Fruit fly (Drosophila melanogaster) whole organism, embryonic: ENCODE results near the gene CG8176.

ENCODE experiments used
- Bteb2 ChIP-seq: fragments of 200-800 bp; sonication (Bioruptor generic); optimal IDR thresholded peaks from 2 replicates; lab custom pipeline; 2016; ENCODE audit warnings: missing biosample characterization, missing genetic modification characterization
- CG1024 ChIP-seq: fragments of 200-800 bp; sonication (Bioruptor generic); IDR thresholded peaks from 2 replicates; pipeline ENCODE4 v1.3.6; 2022; ENCODE audit warnings: missing biosample characterization, missing genetic modification characterization
- CG11247 ChIP-seq: fragments of 200-800 bp; sonication (Bioruptor generic); IDR thresholded peaks from 2 replicates; pipeline ENCODE4 v1.3.6; 2022; ENCODE audit warnings: missing biosample characterization, missing genetic modification characterization
- CG1233 ChIP-seq: fragments of 200-800 bp; sonication (Bioruptor generic); optimal IDR thresholded peaks from 4 replicates; lab custom pipeline; 2018; ENCODE audit warnings: missing biosample characterization, mild to moderate bottlenecking, missing genetic modification characterization
- CG13287 ChIP-seq: fragments of 200-800 bp; sonication (Bioruptor generic); IDR thresholded peaks from 2 replicates; pipeline ENCODE4 v1.3.6; 2022; ENCODE audit warnings: missing biosample characterization, missing genetic modification characterization; ENCODE audit not compliant: partially characterized antibody
- CG15269 ChIP-seq: fragments of 200-800 bp; sonication (Bioruptor generic); optimal IDR thresholded peaks from 2 replicates; lab custom pipeline; 2018; ENCODE audit warnings: missing biosample characterization, mild to moderate bottlenecking, missing genetic modification characterization, moderate library complexity
- CG17328 ChIP-seq: fragments of 200-800 bp; sonication (Bioruptor generic); IDR thresholded peaks from 2 replicates; pipeline ENCODE4 v1.3.6; 2022; ENCODE audit warnings: missing biosample characterization, missing genetic modification characterization
- CG17361 ChIP-seq: fragments of 200-800 bp; sonication (Bioruptor generic); IDR thresholded peaks from 3 replicates; pipeline ENCODE4 v1.3.6; 2022; ENCODE audit warnings: missing biosample characterization, missing genetic modification characterization
- CG17385 ChIP-seq: fragments of 200-800 bp; sonication (Bioruptor generic); optimal IDR thresholded peaks from 3 replicates; lab custom pipeline; 2018; ENCODE audit warnings: missing biosample characterization, mild to moderate bottlenecking, missing genetic modification characterization
- CG2712 ChIP-seq: fragments of 200-800 bp; optimal IDR thresholded peaks from 3 replicates; lab custom pipeline; 2019; ENCODE audit warnings: missing biosample characterization, mild to moderate bottlenecking, missing genetic modification characterization, moderate library complexity
- CG31388 ChIP-seq: fragments of 200-800 bp; sonication (Bioruptor generic); optimal IDR thresholded peaks from 2 replicates; lab custom pipeline; 2016; ENCODE audit warnings: missing biosample characterization, missing genetic modification characterization
- CG31441 ChIP-seq: fragments of 200-800 bp; sonication (Bioruptor generic); IDR thresholded peaks from 2 replicates; pipeline ENCODE4 v1.3.6; 2022; ENCODE audit warnings: missing biosample characterization, missing genetic modification characterization
- CG34422 ChIP-seq: fragments of 200-800 bp; sonication (Bioruptor generic); IDR thresholded peaks from 3 replicates; pipeline ENCODE4 v1.3.6; 2022; ENCODE audit warnings: missing biosample characterization, missing genetic modification characterization
- CG3838 ChIP-seq: fragments of 200-800 bp; sonication (Bioruptor generic); optimal IDR thresholded peaks from 3 replicates; lab custom pipeline; 2016; ENCODE audit warnings: missing biosample characterization, missing genetic modification characterization
- CG4424 ChIP-seq: fragments of 200-800 bp; sonication (Bioruptor generic); optimal IDR thresholded peaks from 3 replicates; lab custom pipeline; 2016; ENCODE audit warnings: missing biosample characterization, missing genetic modification characterization
- CG5953 ChIP-seq: fragments of 200-800 bp; sonication (Bioruptor generic); IDR thresholded peaks from 2 replicates; pipeline ENCODE4 v1.3.6; 2022; ENCODE audit warnings: missing biosample characterization, missing genetic modification characterization
- CG7786 ChIP-seq: fragments of 200-800 bp; sonication (Bioruptor generic); optimal IDR thresholded peaks from 2 replicates; lab custom pipeline; 2016; ENCODE audit warnings: missing biosample characterization, missing genetic modification characterization
- CG7839 ChIP-seq: fragments of 200-800 bp; sonication (Bioruptor generic); optimal IDR thresholded peaks from 3 replicates; lab custom pipeline; 2018; ENCODE audit warnings: missing biosample characterization, mild to moderate bottlenecking, missing genetic modification characterization, moderate library complexity
- CG7987 ChIP-seq: fragments of 200-800 bp; sonication (Bioruptor generic); optimal IDR thresholded peaks from 2 replicates; lab custom pipeline; 2018; ENCODE audit warnings: missing biosample characterization, mild to moderate bottlenecking, missing genetic modification characterization, moderate library complexity
- Camta ChIP-seq: fragments of 200-800 bp; sonication (Bioruptor generic); optimal IDR thresholded peaks from 2 replicates; lab custom pipeline; 2016; ENCODE audit warnings: missing biosample characterization, missing genetic modification characterization
- D ChIP-seq, 2 experiments: fragments of 200-800 bp in 1 of 2; fragments of >200 bp in 1 of 2; sonication (Bioruptor generic) in 1 of 2; optimal IDR thresholded peaks; 2 replicates in 1 of 2; 3 replicates in 1 of 2; lab custom pipeline; 2017; ENCODE audit warnings: mild to moderate bottlenecking in 1 of 2, missing biosample characterization in 1 of 2, missing genetic modification characterization in 1 of 2, missing genetic modification reagents in 1 of 2
- E2f2 ChIP-seq: fragments of 200-800 bp; sonication (Bioruptor generic); IDR thresholded peaks from 2 replicates; pipeline ENCODE4 v1.3.6; 2022; ENCODE audit warnings: missing biosample characterization, missing genetic modification characterization
- GATAe ChIP-seq: fragments of 200-800 bp; sonication (Bioruptor generic); conservative IDR thresholded peaks from 2 replicates; pipeline ENCODE4 v1.3.6; 2022; ENCODE audit warnings: missing biosample characterization, missing genetic modification characterization
- HLH54F ChIP-seq: fragments of 200-800 bp; sonication (Bioruptor generic); optimal IDR thresholded peaks from 3 replicates; lab custom pipeline; 2016; ENCODE audit warnings: missing biosample characterization, missing genetic modification characterization
- HmgZ ChIP-seq: fragments of 200-800 bp; sonication (Bioruptor generic); optimal IDR thresholded peaks from 2 replicates; lab custom pipeline; 2018; ENCODE audit warnings: missing biosample characterization, mild to moderate bottlenecking, missing genetic modification characterization
- NC2α ChIP-seq: fragments of 200-800 bp; sonication (Bioruptor generic); optimal IDR thresholded peaks from 2 replicates; lab custom pipeline; 2016; ENCODE audit warnings: missing biosample characterization, missing genetic modification characterization
- NC2β ChIP-seq: fragments of 200-800 bp; sonication (Bioruptor generic); optimal IDR thresholded peaks from 2 replicates; lab custom pipeline; 2016; ENCODE audit warnings: missing biosample characterization, missing genetic modification characterization
- Nf-YB ChIP-seq: fragments of 200-800 bp; sonication (Bioruptor generic); optimal IDR thresholded peaks from 3 replicates; lab custom pipeline; 2019; ENCODE audit warnings: missing biosample characterization, mild to moderate bottlenecking, missing genetic modification characterization, moderate library complexity
- Oaz ChIP-seq: fragments of 200-800 bp; sonication (Bioruptor generic); IDR thresholded peaks from 2 replicates; pipeline ENCODE4 v1.3.6; 2022; ENCODE audit warnings: missing biosample characterization, missing genetic modification characterization
- Rfx ChIP-seq: fragments of 200-800 bp; sonication (Bioruptor generic); IDR thresholded peaks from 2 replicates; pipeline ENCODE4 v1.3.6; 2022; ENCODE audit warnings: missing biosample characterization, missing genetic modification characterization
- Sox102F ChIP-seq: fragments of 200-800 bp; sonication (Bioruptor generic); optimal IDR thresholded peaks from 2 replicates; lab custom pipeline; 2018; ENCODE audit warnings: missing biosample characterization, mild to moderate bottlenecking, missing genetic modification characterization, moderate library complexity
- Sry-β ChIP-seq: fragments of 200-800 bp; sonication (Bioruptor generic); optimal IDR thresholded peaks from 2 replicates; lab custom pipeline; 2018; ENCODE audit warnings: missing biosample characterization, mild to moderate bottlenecking, missing genetic modification characterization, moderate library complexity
- Ssrp ChIP-seq: fragments of 200-800 bp; sonication (Bioruptor generic); optimal IDR thresholded peaks from 2 replicates; lab custom pipeline; 2018; ENCODE audit warnings: missing biosample characterization, mild to moderate bottlenecking, missing genetic modification characterization, moderate library complexity
- Tbp ChIP-seq: fragments of >200 bp; optimal IDR thresholded peaks from 2 replicates; lab custom pipeline; 2018; ENCODE audit warnings: missing biosample characterization, missing genetic modification characterization
- al ChIP-seq: fragments of 200-800 bp; sonication (Bioruptor generic); IDR thresholded peaks from 2 replicates; pipeline ENCODE4 v1.3.6; 2022; ENCODE audit warnings: missing biosample characterization, missing genetic modification characterization
- ara ChIP-seq: fragments of 200-800 bp; sonication (Bioruptor generic); IDR thresholded peaks from 2 replicates; pipeline ENCODE4 v1.3.6; 2022; ENCODE audit warnings: missing biosample characterization, missing genetic modification characterization
- chm ChIP-seq: fragments of 200-800 bp; sonication (Bioruptor generic); IDR thresholded peaks from 2 replicates; pipeline ENCODE4 v1.3.6; 2022; ENCODE audit warnings: missing biosample characterization, missing genetic modification characterization
- croc ChIP-seq: fragments of 200-800 bp; sonication (Bioruptor generic); conservative IDR thresholded peaks from 3 replicates; pipeline ENCODE4 v1.3.6; 2022; ENCODE audit warnings: missing biosample characterization, missing genetic modification characterization
- dati ChIP-seq: fragments of 200-800 bp; sonication (Bioruptor generic); IDR thresholded peaks from 2 replicates; pipeline ENCODE4 v1.3.6; 2022; ENCODE audit warnings: missing biosample characterization, missing genetic modification characterization
- dpn ChIP-seq, 2 experiments: fragments of 200-800 bp; sonication (Bioruptor generic); optimal IDR thresholded peaks; 3 replicates each; lab custom pipeline; 2016; ENCODE audit warnings: missing biosample characterization in 2 of 2, missing genetic modification characterization in 2 of 2
- ems ChIP-seq: fragments of 200-800 bp; sonication (Bioruptor generic); optimal IDR thresholded peaks from 3 replicates; lab custom pipeline; 2016; ENCODE audit warnings: missing biosample characterization, missing genetic modification characterization
- fd3F ChIP-seq: fragments of 200-800 bp; sonication (Bioruptor generic); optimal IDR thresholded peaks from 2 replicates; lab custom pipeline; 2018; ENCODE audit warnings: missing biosample characterization, mild to moderate bottlenecking, missing genetic modification characterization, moderate library complexity
- lola ChIP-seq, 3 experiments: fragments of >200 bp in 2 of 3; fragments of 200-800 bp in 1 of 3; sonication (Bioruptor generic) in 1 of 3; optimal IDR thresholded peaks; 2 replicates each; lab custom pipeline; 2017 to 2019; ENCODE audit warnings: missing biosample characterization in 3 of 3, missing genetic modification characterization in 3 of 3, mild to moderate bottlenecking in 1 of 3, moderate library complexity in 1 of 3
- mld ChIP-seq: fragments of 200-800 bp; sonication (Bioruptor generic); IDR thresholded peaks from 3 replicates; pipeline ENCODE4 v1.3.6; 2022; ENCODE audit warnings: missing biosample characterization, missing genetic modification characterization; ENCODE audit not compliant: partially characterized antibody
- nau ChIP-seq: fragments of 200-800 bp; sonication (Bioruptor generic); optimal IDR thresholded peaks from 3 replicates; lab custom pipeline; 2017; ENCODE audit warnings: missing biosample characterization, mild to moderate bottlenecking, missing genetic modification characterization, missing genetic modification reagents
- nmo ChIP-seq: fragments of 200-800 bp; sonication (Bioruptor generic); optimal IDR thresholded peaks from 2 replicates; lab custom pipeline; 2018; ENCODE audit warnings: missing biosample characterization, mild to moderate bottlenecking, missing genetic modification characterization, moderate library complexity
- run ChIP-seq: fragments of 200-800 bp; sonication (Bioruptor generic); optimal IDR thresholded peaks from 3 replicates; lab custom pipeline; 2018; ENCODE audit warnings: missing biosample characterization, mild to moderate bottlenecking, missing genetic modification characterization
- shn ChIP-seq: fragments of 200-800 bp; sonication (Bioruptor generic); optimal IDR thresholded peaks from 3 replicates; lab custom pipeline; 2016; ENCODE audit warnings: missing biosample characterization, missing genetic modification characterization
- tin ChIP-seq: fragments of 200-800 bp; sonication (Bioruptor generic); optimal IDR thresholded peaks from 3 replicates; lab custom pipeline; 2016; ENCODE audit warnings: missing biosample characterization, missing genetic modification characterization
- toy ChIP-seq: fragments of 200-800 bp; sonication (Bioruptor generic); IDR thresholded peaks from 2 replicates; pipeline ENCODE4 v1.3.6; 2022; ENCODE audit warnings: missing biosample characterization, missing genetic modification characterization
- wdn ChIP-seq: fragments of 200-800 bp; sonication (Bioruptor generic); IDR thresholded peaks from 2 replicates; pipeline ENCODE4 v1.3.6; 2022; ENCODE audit warnings: missing biosample characterization, missing genetic modification characterization
- wek ChIP-seq: fragments of 200-800 bp; sonication (Bioruptor generic); optimal IDR thresholded peaks from 3 replicates; lab custom pipeline; 2018; ENCODE audit warnings: missing biosample characterization, mild to moderate bottlenecking, missing genetic modification characterization, moderate library complexity

CG8176 gene

DNA sequence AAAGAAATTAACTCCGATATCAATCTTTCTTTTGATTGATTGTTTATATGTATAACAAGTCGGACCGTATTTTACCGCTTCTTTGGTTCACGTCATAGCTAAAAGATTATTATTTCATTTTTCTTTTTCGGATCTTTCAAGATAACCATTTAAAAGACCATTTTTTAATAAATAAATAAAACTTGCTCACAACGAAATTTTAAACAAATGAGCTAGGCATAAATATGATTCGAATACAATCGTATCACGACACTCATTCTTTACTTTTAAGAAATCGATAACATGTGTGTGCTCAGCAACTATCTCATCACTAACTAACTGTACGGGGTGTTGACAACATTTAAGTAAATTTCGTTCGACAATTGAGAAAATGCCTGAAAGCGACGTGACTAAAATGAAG is 11.5 kb upstream of the CG8176 start, which contains the start of gene CG8149 (continued):
- no peak for TF ChIP-seq Tbp (GFP tag; lab: Kevin White, UChicago)
- no peak for TF ChIP-seq CG15269
- TF ChIP-seq nau (GFP tag; lab: Kevin White, UChicago) = peak; percentile 4
- TF ChIP-seq CG5953 = no peak
- no peak for TF ChIP-seq Sox102F (GFP tag; lab: Kevin White, UChicago)
- TF ChIP-seq CG13287 (GFP tag; lab: Robert Waterston, UW) = peak; percentile 98
- TF ChIP-seq toy (GFP tag; lab: Robert Waterston, UW) = no peak
- no peak for TF ChIP-seq ara (GFP tag; lab: Robert Waterston, UW)
- TF ChIP-seq shn (GFP tag; lab: Kevin White, UChicago) = no peak
- no peak for TF ChIP-seq chm
- TF ChIP-seq CG31441 = peak; percentile 45; the same call in 1 of the 2 replicates
- TF ChIP-seq CG7839 (tag; lab: Kevin White, UChicago) = no peak
- TF ChIP-seq Ssrp (tag; lab: Kevin White, UChicago) = peak; percentile 15
- peak; percentile 21 for TF ChIP-seq HmgZ (tag; lab: Kevin White, UChicago)
- no peak for TF ChIP-seq CG11247 (GFP tag; lab: Robert Waterston, UW)
- TF ChIP-seq CG31388 = no peak
- peak; percentile 85 for TF ChIP-seq mld
- no peak for TF ChIP-seq al
- TF ChIP-seq nmo (GFP tag; lab: Kevin White, UChicago) = peak; percentile 68
- no peak for TF ChIP-seq Bteb2 (GFP tag; lab: Kevin White, UChicago)
- no peak for TF ChIP-seq CG1024
- no peak for TF ChIP-seq wdn (GFP tag; lab: Robert Waterston, UW)
- no peak for TF ChIP-seq NC2β (GFP tag; lab: Kevin White, UChicago)
- TF ChIP-seq CG17328 = no peak
- no peak for TF ChIP-seq run (tag; lab: Kevin White, UChicago)
- TF ChIP-seq CG7786 (GFP tag; lab: Kevin White, UChicago) = no peak
- TF ChIP-seq CG3838 (GFP tag; lab: Kevin White, UChicago) = no peak
- TF ChIP-seq E2f2 (GFP tag; lab: Robert Waterston, UW) = peak; percentile 75
- peak in 1 of 3 experiments; percentile 46 for TF ChIP-seq lola (GFP tag; optimal IDR thresholded peaks at IDR 0.05; lab: Kevin White, UChicago)
- no peak for TF ChIP-seq Sry-β (GFP tag; lab: Kevin White, UChicago)
- TF ChIP-seq tin (GFP tag; lab: Kevin White, UChicago) = no peak
- TF ChIP-seq CG1233 (GFP tag; lab: Kevin White, UChicago) = peak; percentile 18
- no peak for TF ChIP-seq Nf-YB (GFP tag; lab: Kevin White, UChicago)
- no peak for TF ChIP-seq CG34422 (GFP tag; lab: Robert Waterston, UW)
- no peak for TF ChIP-seq CG17385
- TF ChIP-seq dpn (GFP tag; optimal IDR thresholded peaks at IDR 0.05; lab: Kevin White, UChicago) = no peak
- TF ChIP-seq wek (GFP tag; lab: Kevin White, UChicago) = no peak
- TF ChIP-seq ems = no peak
- TF ChIP-seq CG2712 (tag; lab: Kevin White, UChicago) = peak; percentile 35
- no peak for TF ChIP-seq HLH54F
- no peak for TF ChIP-seq dati (GFP tag; lab: Robert Waterston, UW)
- TF ChIP-seq CG4424 (GFP tag; lab: Kevin White, UChicago) = no peak
- TF ChIP-seq croc = no peak
- no peak for TF ChIP-seq NC2α
- no peak for TF ChIP-seq D (optimal IDR thresholded peaks at IDR 0.05; lab: Kevin White, UChicago)
- no peak for TF ChIP-seq D (GFP tag; optimal IDR thresholded peaks at IDR 0.05; lab: Kevin White, UChicago)
- TF ChIP-seq Oaz = no peak
- TF ChIP-seq CG7987 (GFP tag; lab: Kevin White, UChicago) = no peak
- no peak for TF ChIP-seq CG17361 (GFP tag; lab: Robert Waterston, UW)
- no peak for TF ChIP-seq fd3F (GFP tag; lab: Kevin White, UChicago)
- no peak for TF ChIP-seq GATAe (GFP tag; lab: Robert Waterston, UW)
- no peak for TF ChIP-seq Camta (GFP tag; lab: Kevin White, UChicago)
- TF ChIP-seq Rfx = peak; percentile 20; the same call in 1 of the 2 replicates
